Worm (Caenorhabditis elegans) whole organism, L4/young adult: ENCODE results near the gene Y59H11AM.1.

ENCODE experiments used
- W03F9.2 ChIP-seq: fragments of 150-350 bp; optimal IDR thresholded peaks from 2 replicates; lab custom pipeline; 2014; ENCODE audit warnings: missing biosample characterization, missing genetic modification characterization
- him-1 ChIP-seq: sonication (generic microtip); optimal IDR thresholded peaks from 2 replicates; lab custom pipeline; 2016; ENCODE audit warnings: missing genotype, missing genetic modification reagents, missing genetic modification characterization, missing compliant biosample characterization

- TF ChIP-seq W03F9.2 (tag; lab: Kevin White, UChicago) (no peak), him-1 (no peak)
Measured at ce11 chrIV:8534189-8534588, 37.0 kb upstream of the Y59H11AM.1 start.
